Worm (Caenorhabditis elegans) whole organism, early embryonic: Measurements from ENCODE around the gene nra-3.

Source experiments
- B0310.2 ChIP-seq: sonication (generic microtip); optimal IDR thresholded peaks from 2 replicates; lab custom pipeline; 2016; ENCODE audit warnings: mild to moderate bottlenecking, missing genetic modification characterization, missing compliant biosample characterization
- F13C5.2 ChIP-seq: sonication (generic microtip); optimal IDR thresholded peaks from 2 replicates; lab custom pipeline; 2017; ENCODE audit warnings: mild to moderate bottlenecking, missing genetic modification characterization, inconsistent platforms, missing compliant biosample characterization
- aly-1 ChIP-seq: sonication (generic microtip); optimal IDR thresholded peaks from 2 replicates; lab custom pipeline; 2016; ENCODE audit warnings: missing genetic modification characterization, missing compliant biosample characterization
- ama-1 ChIP-seq: fragments of 150-350 bp; optimal IDR thresholded peaks from 2 replicates; lab custom pipeline; 2014
- ceh-13 ChIP-seq: fragments of 200-800 bp; sonication (Bioruptor generic); optimal IDR thresholded peaks from 2 replicates; lab custom pipeline; 2018; ENCODE audit warnings: mild to moderate bottlenecking, missing genetic modification characterization, missing compliant biosample characterization
- ceh-36 ChIP-seq: sonication (generic microtip); optimal IDR thresholded peaks from 2 replicates; lab custom pipeline; 2016; ENCODE audit warnings: missing genetic modification characterization, inconsistent platforms, missing compliant biosample characterization
- ets-7 ChIP-seq: sonication (generic microtip); optimal IDR thresholded peaks from 2 replicates; lab custom pipeline; 2016; ENCODE audit warnings: missing genotype, missing genetic modification characterization, missing compliant biosample characterization
- flt-1 ChIP-seq: fragments of 200-800 bp; sonication (Bioruptor generic); IDR thresholded peaks from 2 replicates; pipeline ENCODE4 v1.3.6; 2022; ENCODE audit warnings: missing genetic modification characterization, missing compliant biosample characterization
- hmbx-1 ChIP-seq: sonication (generic microtip); optimal IDR thresholded peaks from 2 replicates; lab custom pipeline; 2016; ENCODE audit warnings: mild to moderate bottlenecking, missing genetic modification characterization, missing compliant biosample characterization
- pes-1 ChIP-seq: fragments of 200-800 bp; sonication (Bioruptor generic); IDR thresholded peaks from 2 replicates; pipeline ENCODE4 v1.3.6; 2022; ENCODE audit warnings: missing genetic modification reagents, missing genetic modification characterization, missing compliant biosample characterization
- sea-1 ChIP-seq: fragments of 200-800 bp; sonication (Bioruptor generic); conservative IDR thresholded peaks from 2 replicates; pipeline ENCODE4 v1.3.6; 2022; ENCODE audit warnings: missing genetic modification characterization, missing compliant biosample characterization
- tbx-11 ChIP-seq: fragments of 200-800 bp; sonication (Bioruptor generic); IDR thresholded peaks from 2 replicates; pipeline ENCODE4 v1.3.6; 2022; ENCODE audit warnings: missing genetic modification characterization, missing compliant biosample characterization
- tbx-37 ChIP-seq: fragments of 200-800 bp; sonication (Bioruptor generic); conservative IDR thresholded peaks from 2 replicates; pipeline ENCODE4 v1.3.6; 2022; ENCODE audit warnings: missing genetic modification reagents, missing genetic modification characterization, missing compliant biosample characterization
- tra-4 ChIP-seq: sonication (generic microtip); optimal IDR thresholded peaks from 2 replicates; lab custom pipeline; 2017; ENCODE audit warnings: missing genetic modification characterization, missing compliant biosample characterization

- TF ChIP-seq sea-1 (GFP tag; lab: Robert Waterston, UW) (no peak), ama-1 (lab: Kevin White, UChicago) (no peak), flt-1 (GFP tag; lab: Robert Waterston, UW) (no peak), ceh-36 (tag; lab: Kevin White, UChicago) (no peak), pes-1 (no peak), F13C5.2 (tag; lab: Kevin White, UChicago) (no peak), ets-7 (no peak), tra-4 (tag; lab: Kevin White, UChicago) (no peak), hmbx-1 (no peak), tbx-37 (no peak), tbx-11 (GFP tag; lab: Robert Waterston, UW) (no peak), ceh-13 (no peak), B0310.2 (tag; lab: Kevin White, UChicago) (no peak), aly-1 (tag; lab: Kevin White, UChicago) (no peak)
Observed at ce11 chrX:9882572-9882971, 48.7 kb downstream of the nra-3 start.
